Worm (Caenorhabditis elegans) whole organism, L4 larva: Measurements from ENCODE around the gene gop-2.
A peak's percentile ranks its signal among the peaks of the same experiment; 100 is the strongest.

Experiments
- R02D3.7 ChIP-seq: fragments of 150-350 bp; sonication (generic microtip); optimal IDR thresholded peaks from 3 replicates; lab custom pipeline; 2014; ENCODE audit warnings: missing biosample characterization, missing genetic modification characterization
- ZK546.5 ChIP-seq, 2 experiments: sonication (generic microtip); optimal IDR thresholded peaks; 2 replicates each; lab custom pipeline; 2017; ENCODE audit warnings: missing biosample characterization in 2 of 2, missing genetic modification characterization in 2 of 2
- lim-7 ChIP-seq: fragments of 200-800 bp; sonication (Bioruptor generic); IDR thresholded peaks from 2 replicates; pipeline ENCODE4 v1.3.6; 2022; ENCODE audit warnings: missing genetic modification characterization, missing compliant biosample characterization
- lin-1 ChIP-seq: fragments of 200-800 bp; sonication (Bioruptor generic); IDR thresholded peaks from 2 replicates; pipeline ENCODE4 v1.3.6; 2022; ENCODE audit warnings: missing genetic modification reagents, missing genetic modification characterization, missing compliant biosample characterization
- lin-29 ChIP-seq: fragments of 200-800 bp; sonication (Bioruptor generic); IDR thresholded peaks from 2 replicates; pipeline ENCODE4 v1.3.6; 2022; ENCODE audit warnings: missing genetic modification reagents, missing genetic modification characterization, missing compliant biosample characterization
- lsy-2 ChIP-seq, 2 experiments: fragments of 150-350 bp in 1 of 2; sonication (generic microtip) in 1 of 2; optimal IDR thresholded peaks; 2 replicates each; lab custom pipeline; 2014 to 2017; ENCODE audit warnings: missing biosample characterization in 2 of 2, missing genetic modification characterization in 2 of 2
- madf-5 ChIP-seq, 2 experiments: fragments of 200-800 bp; sonication (Bioruptor generic); IDR thresholded peaks; 2 replicates each; pipeline ENCODE4 v1.3.6; 2022; ENCODE audit warnings: missing compliant biosample characterization in 2 of 2, missing genetic modification characterization in 2 of 2
- mdt-29 ChIP-seq: fragments of 200-800 bp; sonication (Bioruptor generic); IDR thresholded peaks from 2 replicates; pipeline ENCODE4 v1.3.6; 2022; ENCODE audit warnings: missing genetic modification reagents, missing genetic modification characterization, missing compliant biosample characterization
- nhr-11 ChIP-seq: fragments of 150-350 bp; optimal IDR thresholded peaks from 2 replicates; lab custom pipeline; 2014; ENCODE audit warnings: missing biosample characterization, missing genetic modification characterization
- nhr-25 ChIP-seq: sonication (generic microtip); optimal IDR thresholded peaks from 2 replicates; lab custom pipeline; 2017; ENCODE audit warnings: missing genetic modification characterization, mild to moderate bottlenecking, missing compliant biosample characterization, antibody characterized with exemption, moderate library complexity, borderline replicate concordance; ENCODE audit not compliant: insufficient read depth
- saeg-2 ChIP-seq: fragments of 200-800 bp; sonication (Bioruptor generic); IDR thresholded peaks from 2 replicates; pipeline ENCODE4 v1.3.6; 2022; ENCODE audit warnings: missing genetic modification reagents, missing genetic modification characterization, missing compliant biosample characterization
- unc-39 ChIP-seq: sonication (generic microtip); optimal IDR thresholded peaks from 2 replicates; lab custom pipeline; 2017; ENCODE audit warnings: missing biosample characterization, missing genetic modification characterization
- unc-62 ChIP-seq, 3 experiments: fragments of 150-350 bp in 1 of 3; sonication (generic microtip); optimal IDR thresholded peaks in 2 of 3; peaks in 1 of 3; 1 replicate in 1 of 3; 2 replicates in 2 of 3; lab custom pipeline; 2014 to 2017; ENCODE audit warnings: missing biosample characterization in 3 of 3, missing genetic modification characterization in 3 of 3, missing genetic modification reagents in 3 of 3, missing genotype in 1 of 3
- zag-1 ChIP-seq: fragments of 150-350 bp; optimal IDR thresholded peaks from 2 replicates; lab custom pipeline; 2014; ENCODE audit warnings: missing biosample characterization, missing genetic modification characterization

- TF ChIP-seq nhr-11 (no peak), nhr-25 (no peak), lsy-2 (tag; optimal IDR thresholded peaks at IDR 0.05; lab: Kevin White, UChicago) (no peak), unc-39 (tag; lab: Kevin White, UChicago) (no peak), unc-62 (GFP tag; optimal IDR thresholded peaks at IDR 0.05 in 1 of 2; lab: Kevin White, UChicago) (peak in 1 of 2 experiments; percentile 92), unc-62 (tag; optimal IDR thresholded peaks at IDR 0.05; lab: Kevin White, UChicago) (no peak), mdt-29 (no peak), R02D3.7 (tag; lab: Kevin White, UChicago) (no peak), zag-1 (tag; lab: Kevin White, UChicago) (no peak), lin-29 (GFP tag; lab: Robert Waterston, UW) (no peak), lin-1 (GFP tag; lab: Robert Waterston, UW) (no peak), madf-5 (GFP tag; IDR thresholded peaks at IDR 0.05; lab: Robert Waterston, UW) (no peak), ZK546.5 (tag; optimal IDR thresholded peaks at IDR 0.05; lab: Kevin White, UChicago) (no peak), lim-7 (no peak), saeg-2 (GFP tag; lab: Robert Waterston, UW) (no peak)
These were observed 35.5 kb downstream of the gop-2 start for ce11 chrIII:5294281-5294680.
